Worm (Caenorhabditis elegans) whole organism, young adult: ENCODE data around the gene ZK546.4.

ENCODE experiments used
- B0261.1 ChIP-seq: sonication (generic microtip); optimal IDR thresholded peaks from 2 replicates; lab custom pipeline; 2016; ENCODE audit warnings: mild to moderate bottlenecking, missing genetic modification characterization, moderate library complexity, missing compliant biosample characterization
- C17E4.6 ChIP-seq: fragments of 200-800 bp; sonication (Bioruptor generic); IDR thresholded peaks from 2 replicates; pipeline ENCODE4 v1.3.6; 2022; ENCODE audit warnings: missing genetic modification reagents, missing genetic modification characterization, missing compliant biosample characterization
- F49E8.2 ChIP-seq: sonication (generic microtip); optimal IDR thresholded peaks from 3 replicates; lab custom pipeline; 2017; ENCODE audit warnings: missing genetic modification characterization, mild to moderate bottlenecking, missing compliant biosample characterization, antibody characterized with exemption, moderate library complexity; ENCODE audit not compliant: insufficient read depth
- chd-7 ChIP-seq: sonication (generic microtip); optimal IDR thresholded peaks from 2 replicates; lab custom pipeline; 2016; ENCODE audit warnings: mild to moderate bottlenecking, missing genetic modification characterization, moderate library complexity, missing compliant biosample characterization
- dpff-1 ChIP-seq: sonication (generic microtip); optimal IDR thresholded peaks from 2 replicates; lab custom pipeline; 2017; ENCODE audit warnings: mild to moderate bottlenecking, missing genetic modification characterization, missing compliant biosample characterization
- him-1 ChIP-seq: sonication (generic microtip); optimal IDR thresholded peaks from 2 replicates; lab custom pipeline; 2016; ENCODE audit warnings: missing genotype, missing genetic modification reagents, missing genetic modification characterization, missing compliant biosample characterization
- lin-54 ChIP-seq: fragments of 200-800 bp; sonication (Bioruptor generic); optimal IDR thresholded peaks from 2 replicates; lab custom pipeline; 2018; ENCODE audit warnings: mild to moderate bottlenecking, missing genetic modification characterization, missing compliant biosample characterization
- nhr-90 ChIP-seq: sonication (generic microtip); optimal IDR thresholded peaks from 2 replicates; lab custom pipeline; 2016; ENCODE audit warnings: missing genotype, mild to moderate bottlenecking, missing genetic modification characterization, missing compliant biosample characterization
- snpc-3.4 ChIP-seq: sonication (generic microtip); optimal IDR thresholded peaks from 2 replicates; lab custom pipeline; 2017; ENCODE audit warnings: missing genetic modification characterization, mild to moderate bottlenecking, missing compliant biosample characterization, antibody characterized with exemption, moderate library complexity, missing genotype, missing genetic modification reagents
- unc-130 ChIP-seq: sonication (generic microtip); optimal IDR thresholded peaks from 2 replicates; lab custom pipeline; 2016; ENCODE audit warnings: missing genetic modification reagents, missing genetic modification characterization, missing compliant biosample characterization
- xnd-1 ChIP-seq: sonication (generic microtip); optimal IDR thresholded peaks from 2 replicates; lab custom pipeline; 2016; ENCODE audit warnings: missing genotype, missing genetic modification reagents, missing genetic modification characterization, missing compliant biosample characterization
- zim-3 ChIP-seq: sonication (generic microtip); optimal IDR thresholded peaks from 2 replicates; lab custom pipeline; 2017; ENCODE audit warnings: mild to moderate bottlenecking, missing genetic modification characterization, moderate library complexity, missing compliant biosample characterization
- ztf-22 ChIP-seq: fragments of 200-800 bp; sonication (Bioruptor generic); optimal IDR thresholded peaks from 2 replicates; lab custom pipeline; 2018; ENCODE audit warnings: mild to moderate bottlenecking, missing genetic modification characterization, moderate library complexity, missing compliant biosample characterization
- ztf-25 ChIP-seq: fragments of 200-800 bp; sonication (Bioruptor generic); IDR thresholded peaks from 2 replicates; pipeline ENCODE4 v1.3.6; 2022; ENCODE audit warnings: missing genetic modification reagents, missing genetic modification characterization, missing compliant biosample characterization

DNA sequence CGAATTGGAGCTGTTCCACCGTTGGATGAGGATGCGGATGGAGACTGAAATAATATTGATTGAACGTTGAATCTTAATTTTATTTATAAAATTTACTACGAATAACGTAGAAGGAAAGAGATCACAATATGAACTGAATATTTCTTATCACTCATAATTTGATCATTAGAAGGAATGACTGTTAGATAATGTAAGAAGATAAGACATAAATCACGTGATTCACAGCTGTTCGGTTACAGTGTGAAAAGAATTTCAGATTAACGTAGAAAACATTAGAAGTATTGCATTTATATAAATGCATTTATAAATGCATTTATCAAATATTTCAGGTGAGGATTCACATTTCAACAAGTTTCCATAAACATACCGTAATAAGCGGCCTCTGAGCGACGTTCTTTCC, 5.0 kb downstream of the ZK546.4 start:
- TF ChIP-seq him-1 (no peak), chd-7 (tag; lab: Kevin White, UChicago) (no peak), ztf-25 (no peak), unc-130 (GFP tag; lab: Kevin White, UChicago) (no peak), xnd-1 (tag; lab: Kevin White, UChicago) (no peak), ztf-22 (GFP tag; lab: Kevin White, UChicago) (no peak), nhr-90 (no peak), B0261.1 (tag; lab: Kevin White, UChicago) (no peak), lin-54 (GFP tag; lab: Kevin White, UChicago) (no peak), dpff-1 (tag; lab: Kevin White, UChicago) (no peak), zim-3 (no peak), snpc-3.4 (no peak), C17E4.6 (GFP tag; lab: Robert Waterston, UW) (no peak), F49E8.2 (tag; lab: Kevin White, UChicago) (no peak)
